ENCODE assay signal across 2 fruit fly cellular contexts in the genomic region with DNA sequence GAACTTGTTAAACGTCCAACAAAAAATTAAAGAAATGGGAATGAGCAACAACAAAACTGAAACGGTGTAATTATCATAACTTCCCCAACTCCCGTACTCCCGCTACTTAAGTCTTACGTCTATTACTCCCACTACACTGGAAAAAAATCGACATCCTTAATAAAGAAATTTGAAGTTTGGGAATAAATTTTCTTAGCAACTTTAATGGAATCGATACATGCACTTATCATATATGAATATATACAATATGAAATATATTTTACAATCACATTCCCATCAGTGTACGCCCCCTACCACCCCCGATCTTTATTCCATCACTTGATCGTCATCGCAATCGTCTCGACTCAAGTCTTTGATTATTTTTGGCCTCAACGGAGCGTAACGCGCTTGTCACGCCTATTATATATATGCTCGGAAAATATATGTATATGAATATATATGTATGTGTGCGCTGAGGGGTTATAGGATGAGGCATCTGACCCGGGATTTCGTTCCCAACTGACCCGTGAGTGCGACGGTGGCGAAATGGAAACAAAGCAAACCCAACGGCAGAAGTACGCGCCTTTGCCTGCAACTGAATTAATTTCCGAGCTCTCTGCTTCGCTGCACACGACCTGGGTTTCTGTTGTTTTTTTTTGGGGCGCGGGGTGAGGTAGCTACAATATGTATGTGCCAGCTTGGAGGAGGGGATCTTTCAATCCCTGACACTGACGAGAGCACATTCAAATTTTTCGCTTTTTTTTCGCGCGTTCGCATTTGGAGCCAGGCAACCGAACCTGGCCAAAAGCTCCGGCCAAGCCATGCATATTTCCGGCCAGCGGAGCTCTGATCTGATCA.
TF ChIP-seq lines count a peak whose summit lies in the region.

No protein-coding gene starts in this region.

TF ChIP-seq in whole organism, embryonic, 481 proteins besides CTCF, POLR2A, EP300 and RAD21 (continued from another document and continues in another):
- TF ChIP-seq CG10543 (GFP tag; optimal IDR thresholded peaks at IDR 0.05; lab: Kevin White, UChicago) (no peak), CG6813 (GFP tag; optimal IDR thresholded peaks at IDR 0.05; lab: Kevin White, UChicago) (no peak), Max (GFP tag; optimal IDR thresholded peaks at IDR 0.05; lab: Kevin White, UChicago) (no peak), HLHmδ (GFP tag; optimal IDR thresholded peaks at IDR 0.05; lab: Kevin White, UChicago) (no peak), z (GFP tag; IDR thresholded peaks at IDR 0.05; lab: Robert Waterston, UW) (no peak), E2f1 (GFP tag; IDR thresholded peaks at IDR 0.05; lab: Robert Waterston, UW) (no peak), CG7928 (GFP tag; optimal IDR thresholded peaks at IDR 0.05; lab: Kevin White, UChicago) (no peak), NK7.1 (GFP tag; optimal IDR thresholded peaks at IDR 0.05; lab: Kevin White, UChicago) (no peak), CG3163 (GFP tag; optimal IDR thresholded peaks at IDR 0.05; lab: Kevin White, UChicago) (no peak), CG9932 (GFP tag; IDR thresholded peaks at IDR 0.05; lab: Robert Waterston, UW) (no peak), CG8944 (GFP tag; optimal IDR thresholded peaks at IDR 0.05; lab: Kevin White, UChicago) (no peak), NFAT (GFP tag; IDR thresholded peaks at IDR 0.05; lab: Robert Waterston, UW) (no peak), CG15514 (GFP tag; optimal IDR thresholded peaks at IDR 0.05; lab: Kevin White, UChicago) (no peak), CG14965 (GFP tag; optimal IDR thresholded peaks at IDR 0.05; lab: Kevin White, UChicago; ENCODE audit: borderline replicate concordance) (no peak), HmgZ (tag; optimal IDR thresholded peaks at IDR 0.05; lab: Kevin White, UChicago) (no peak), Tbp (GFP tag; optimal IDR thresholded peaks at IDR 0.05; lab: Kevin White, UChicago) (no peak), NC2β (GFP tag; optimal IDR thresholded peaks at IDR 0.05; lab: Kevin White, UChicago) (no peak), CG17568 (GFP tag; optimal IDR thresholded peaks at IDR 0.05; lab: Kevin White, UChicago) (no peak), hb (GFP tag; IDR thresholded peaks at IDR 0.05; lab: Robert Waterston, UW; ENCODE audit: partially characterized antibody) (no peak), CG18476 (GFP tag; optimal IDR thresholded peaks at IDR 0.05; lab: Kevin White, UChicago) (no peak), CG2202 (tag; optimal IDR thresholded peaks at IDR 0.05; lab: Kevin White, UChicago) (peak; percentile 49), CG6683 (GFP tag; optimal IDR thresholded peaks at IDR 0.05; lab: Kevin White, UChicago) (no peak), Gug (GFP tag; IDR thresholded peaks at IDR 0.05; lab: Robert Waterston, UW) (no peak), Jarid2 (GFP tag; optimal IDR thresholded peaks at IDR 0.05; lab: Kevin White, UChicago) (no peak), pnt (GFP tag; optimal IDR thresholded peaks at IDR 0.05; lab: Kevin White, UChicago) (no peak), pho (GFP tag; optimal IDR thresholded peaks at IDR 0.05; lab: Kevin White, UChicago) (no peak), otp (GFP tag; IDR thresholded peaks at IDR 0.05; lab: Robert Waterston, UW) (no peak), lab (GFP tag; optimal IDR thresholded peaks at IDR 0.05; lab: Kevin White, UChicago) (peak; percentile 10), btn (GFP tag; optimal IDR thresholded peaks at IDR 0.05; lab: Kevin White, UChicago) (no peak), Mrtf (GFP tag; IDR thresholded peaks at IDR 0.05; lab: Robert Waterston, UW) (no peak), seq (GFP tag; IDR thresholded peaks at IDR 0.05; lab: Robert Waterston, UW) (no peak), CG16779 (GFP tag; IDR thresholded peaks at IDR 0.05; lab: Robert Waterston, UW) (no peak), CG17385 (GFP tag; optimal IDR thresholded peaks at IDR 0.05; lab: Kevin White, UChicago) (peak; percentile 14), Hmx (GFP tag; optimal IDR thresholded peaks at IDR 0.05; lab: Kevin White, UChicago) (no peak), oc (tag; optimal IDR thresholded peaks at IDR 0.05; lab: Kevin White, UChicago) (peak; percentile 26), vnd (GFP tag; IDR thresholded peaks at IDR 0.05; lab: Robert Waterston, UW; ENCODE audit: partially characterized antibody) (no peak), Usf (GFP tag; optimal IDR thresholded peaks at IDR 0.05; lab: Kevin White, UChicago) (peak; percentile 14), CG10959 (GFP tag; IDR thresholded peaks at IDR 0.05; lab: Robert Waterston, UW) (no peak), Ets97D (GFP tag; optimal IDR thresholded peaks at IDR 0.05; lab: Kevin White, UChicago) (no peak), Fer2 (tag; optimal IDR thresholded peaks at IDR 0.05; lab: Kevin White, UChicago) (no peak), CG14441 (GFP tag; IDR thresholded peaks at IDR 0.05; lab: Robert Waterston, UW) (no peak), bowl (GFP tag; IDR thresholded peaks at IDR 0.05; lab: Robert Waterston, UW) (no peak), Abd-B (GFP tag; optimal IDR thresholded peaks at IDR 0.05; lab: Kevin White, UChicago) (no peak), CG12769 (tag; optimal IDR thresholded peaks at IDR 0.05; lab: Kevin White, UChicago) (peak; percentile 17), CG14050 (GFP tag; IDR thresholded peaks at IDR 0.05; lab: Robert Waterston, UW) (no peak), gsb (GFP tag; IDR thresholded peaks at IDR 0.05; lab: Robert Waterston, UW) (no peak), CG2120 (GFP tag; optimal IDR thresholded peaks at IDR 0.05; lab: Kevin White, UChicago) (no peak), CG10274 (GFP tag; optimal IDR thresholded peaks at IDR 0.05; lab: Kevin White, UChicago) (no peak), Oaz (GFP tag; IDR thresholded peaks at IDR 0.05; lab: Robert Waterston, UW) (no peak), CG3281 (GFP tag; optimal IDR thresholded peaks at IDR 0.05; lab: Kevin White, UChicago) (no peak), CG12391 (tag; optimal IDR thresholded peaks at IDR 0.05; lab: Kevin White, UChicago) (peak; percentile 66), Lhr (GFP tag; optimal IDR thresholded peaks at IDR 0.05; lab: Kevin White, UChicago) (no peak), Neu2 (GFP tag; optimal IDR thresholded peaks at IDR 0.05; lab: Kevin White, UChicago; ENCODE audit: borderline replicate concordance) (no peak), CG18619 (GFP tag; optimal IDR thresholded peaks at IDR 0.05; lab: Kevin White, UChicago) (no peak), pzg (GFP tag; optimal IDR thresholded peaks at IDR 0.05; lab: Kevin White, UChicago) (no peak), shn (GFP tag; optimal IDR thresholded peaks at IDR 0.05; lab: Kevin White, UChicago) (no peak), CG1792 (GFP tag; optimal IDR thresholded peaks at IDR 0.05; lab: Kevin White, UChicago) (no peak), CG10366 (GFP tag; IDR thresholded peaks at IDR 0.05; lab: Robert Waterston, UW) (no peak), Antp (GFP tag; optimal IDR thresholded peaks at IDR 0.05; lab: Kevin White, UChicago) (no peak), CrebB (tag; optimal IDR thresholded peaks at IDR 0.05; lab: Kevin White, UChicago) (no peak), CG11456 (GFP tag; IDR thresholded peaks at IDR 0.05; lab: Robert Waterston, UW) (no peak), CG9797 (GFP tag; optimal IDR thresholded peaks at IDR 0.05; lab: Kevin White, UChicago) (no peak), CG31224 (GFP tag; IDR thresholded peaks at IDR 0.05; lab: Robert Waterston, UW) (no peak), CG13424 (tag; optimal IDR thresholded peaks at IDR 0.05; lab: Kevin White, UChicago) (peak; percentile 37), Dip2 (GFP tag; IDR thresholded peaks at IDR 0.05; lab: Robert Waterston, UW) (no peak)

TF ChIP-seq in whole organism, prepupa, 60 proteins besides CTCF, POLR2A, EP300 and RAD21 (continued from another document):
- TF ChIP-seq CG11902 (GFP tag; optimal IDR thresholded peaks at IDR 0.05; lab: Kevin White, UChicago) = no peak
- TF ChIP-seq CG10631 (GFP tag; optimal IDR thresholded peaks at IDR 0.05; lab: Kevin White, UChicago) = peak; percentile 10
- TF ChIP-seq Eip78C (GFP tag; lab: Kevin White, UChicago) = peak; percentile 72
- no peak for TF ChIP-seq Blimp-1 (GFP tag; optimal IDR thresholded peaks at IDR 0.05; lab: Kevin White, UChicago)
- no peak for TF ChIP-seq fd59A (GFP tag; optimal IDR thresholded peaks at IDR 0.05; lab: Kevin White, UChicago)
- TF ChIP-seq svp (GFP tag; lab: Kevin White, UChicago) = peak; percentile 96
- TF ChIP-seq CG6276 (GFP tag; optimal IDR thresholded peaks at IDR 0.05; lab: Kevin White, UChicago) = no peak
- TF ChIP-seq Lpt (GFP tag; optimal IDR thresholded peaks at IDR 0.05; lab: Kevin White, UChicago) = no peak
- TF ChIP-seq CG3032 (tag; optimal IDR thresholded peaks at IDR 0.05; lab: Kevin White, UChicago) = no peak
- TF ChIP-seq CG6792 (GFP tag; optimal IDR thresholded peaks at IDR 0.05; lab: Kevin White, UChicago) = no peak
- TF ChIP-seq Eip75B (GFP tag; optimal IDR thresholded peaks at IDR 0.05; lab: Kevin White, UChicago) = no peak
- peak; percentile 15 for TF ChIP-seq Ets96B (tag; optimal IDR thresholded peaks at IDR 0.05; lab: Kevin White, UChicago)
- no peak for TF ChIP-seq topi (GFP tag; optimal IDR thresholded peaks at IDR 0.05; lab: Kevin White, UChicago)
- TF ChIP-seq vri (GFP tag; optimal IDR thresholded peaks at IDR 0.05; lab: Kevin White, UChicago) = no peak
- TF ChIP-seq CG3919 (GFP tag; optimal IDR thresholded peaks at IDR 0.05; lab: Kevin White, UChicago) = no peak
- no peak for TF ChIP-seq CG16779 (tag; optimal IDR thresholded peaks at IDR 0.05; lab: Kevin White, UChicago)
- TF ChIP-seq Hr38 (GFP tag; optimal IDR thresholded peaks at IDR 0.05; lab: Kevin White, UChicago) = no peak
- TF ChIP-seq CG6854 (GFP tag; optimal IDR thresholded peaks at IDR 0.05; lab: Kevin White, UChicago) = no peak
- peak; percentile 44 for TF ChIP-seq acj6 (GFP tag; optimal IDR thresholded peaks at IDR 0.05; lab: Kevin White, UChicago)
- no peak for TF ChIP-seq ss (GFP tag; optimal IDR thresholded peaks at IDR 0.05; lab: Kevin White, UChicago)
- TF ChIP-seq CG8319 (GFP tag; optimal IDR thresholded peaks at IDR 0.05; lab: Kevin White, UChicago) = no peak
- no peak for TF ChIP-seq pdm3 (GFP tag; optimal IDR thresholded peaks at IDR 0.05; lab: Kevin White, UChicago)
- no peak for TF ChIP-seq CG6808 (GFP tag; optimal IDR thresholded peaks at IDR 0.05; lab: Kevin White, UChicago)
- TF ChIP-seq Sox15 (GFP tag; optimal IDR thresholded peaks at IDR 0.05; lab: Kevin White, UChicago) = no peak
- TF ChIP-seq CG8632 (GFP tag; optimal IDR thresholded peaks at IDR 0.05; lab: Kevin White, UChicago) = no peak
- no peak for TF ChIP-seq CG31627 (GFP tag; optimal IDR thresholded peaks at IDR 0.05; lab: Kevin White, UChicago)
- no peak for TF ChIP-seq fkh (GFP tag; optimal IDR thresholded peaks at IDR 0.05; lab: Kevin White, UChicago)
- peak; percentile 34 for TF ChIP-seq Met (GFP tag; optimal IDR thresholded peaks at IDR 0.05; lab: Kevin White, UChicago)
- TF ChIP-seq Ets21C (GFP tag; optimal IDR thresholded peaks at IDR 0.05; lab: Kevin White, UChicago) = no peak
- 0 out of 3 replicates have a peak, but pooled peaks have one; percentile 16 for TF ChIP-seq CG8119 (GFP tag; IDR thresholded peaks at IDR 0.05; lab: Robert Waterston, UW)
- peak; percentile 37 for TF ChIP-seq CG34406 (GFP tag; optimal IDR thresholded peaks at IDR 0.05; lab: Kevin White, UChicago)
- TF ChIP-seq CG15336 (GFP tag; IDR thresholded peaks at IDR 0.05; lab: Robert Waterston, UW) = peak; percentile 30; the same call in 1 of the 2 replicates
- TF ChIP-seq Gug (GFP tag; IDR thresholded peaks at IDR 0.05; lab: Robert Waterston, UW) = no peak
- no peak for TF ChIP-seq cyc (GFP tag; optimal IDR thresholded peaks at IDR 0.05; lab: Kevin White, UChicago)
- peak; percentile 16 for TF ChIP-seq Smox (GFP tag; optimal IDR thresholded peaks at IDR 0.05; lab: Kevin White, UChicago)
- TF ChIP-seq CG1621 (tag; optimal IDR thresholded peaks at IDR 0.05; lab: Kevin White, UChicago) = no peak
- no peak for TF ChIP-seq fd85E (GFP tag; optimal IDR thresholded peaks at IDR 0.05; lab: Kevin White, UChicago)
